Worm (Caenorhabditis elegans) whole organism, midembryonic: ENCODE results near the gene ZK688.11.
A peak's percentile ranks its signal among the peaks of the same experiment; 100 is the strongest.

ENCODE experiments used
- T22C8.4 ChIP-seq: fragments of 200-800 bp; sonication (Bioruptor generic); IDR thresholded peaks from 2 replicates; pipeline ENCODE4 v1.3.6; 2022; ENCODE audit warnings: missing genetic modification characterization, missing compliant biosample characterization
- cog-1 ChIP-seq: sonication (generic microtip); optimal IDR thresholded peaks from 2 replicates; lab custom pipeline; 2016; ENCODE audit warnings: missing genetic modification characterization, missing compliant biosample characterization
- flt-1 ChIP-seq: fragments of 200-800 bp; sonication (Bioruptor generic); IDR thresholded peaks from 2 replicates; pipeline ENCODE4 v1.3.6; 2022; ENCODE audit warnings: missing genetic modification characterization, missing compliant biosample characterization
- klf-2 ChIP-seq: fragments of 200-800 bp; sonication (Bioruptor generic); conservative IDR thresholded peaks from 2 replicates; pipeline ENCODE4 v1.3.6; 2022; ENCODE audit warnings: missing genetic modification reagents, missing genetic modification characterization, missing compliant biosample characterization
- med-1 ChIP-seq: sonication (generic microtip); optimal IDR thresholded peaks from 2 replicates; lab custom pipeline; 2017; ENCODE audit warnings: missing genetic modification characterization, mild to moderate bottlenecking, missing compliant biosample characterization, antibody characterized with exemption, missing genetic modification reagents; ENCODE audit not compliant: insufficient read depth
- ref-1 ChIP-seq: fragments of 200-800 bp; sonication (Bioruptor generic); conservative IDR thresholded peaks from 2 replicates; pipeline ENCODE4 v1.3.6; 2022; ENCODE audit warnings: missing genetic modification reagents, missing genetic modification characterization, missing compliant biosample characterization
- tab-1 ChIP-seq: fragments of 200-800 bp; sonication (Bioruptor generic); IDR thresholded peaks from 2 replicates; pipeline ENCODE4 v1.3.6; 2022; ENCODE audit warnings: missing genetic modification characterization, missing compliant biosample characterization
- ztf-23 ChIP-seq: fragments of 200-800 bp; sonication (Bioruptor generic); IDR thresholded peaks from 2 replicates; pipeline ENCODE4 v1.3.6; 2022; ENCODE audit warnings: missing genetic modification reagents, missing genetic modification characterization, missing compliant biosample characterization
- ztf-29 ChIP-seq: fragments of 200-800 bp; sonication (Bioruptor generic); IDR thresholded peaks from 2 replicates; pipeline ENCODE4 v1.3.6; 2022; ENCODE audit warnings: missing genetic modification reagents, missing genetic modification characterization, missing compliant biosample characterization

The ZK688.11 gene

DNA sequence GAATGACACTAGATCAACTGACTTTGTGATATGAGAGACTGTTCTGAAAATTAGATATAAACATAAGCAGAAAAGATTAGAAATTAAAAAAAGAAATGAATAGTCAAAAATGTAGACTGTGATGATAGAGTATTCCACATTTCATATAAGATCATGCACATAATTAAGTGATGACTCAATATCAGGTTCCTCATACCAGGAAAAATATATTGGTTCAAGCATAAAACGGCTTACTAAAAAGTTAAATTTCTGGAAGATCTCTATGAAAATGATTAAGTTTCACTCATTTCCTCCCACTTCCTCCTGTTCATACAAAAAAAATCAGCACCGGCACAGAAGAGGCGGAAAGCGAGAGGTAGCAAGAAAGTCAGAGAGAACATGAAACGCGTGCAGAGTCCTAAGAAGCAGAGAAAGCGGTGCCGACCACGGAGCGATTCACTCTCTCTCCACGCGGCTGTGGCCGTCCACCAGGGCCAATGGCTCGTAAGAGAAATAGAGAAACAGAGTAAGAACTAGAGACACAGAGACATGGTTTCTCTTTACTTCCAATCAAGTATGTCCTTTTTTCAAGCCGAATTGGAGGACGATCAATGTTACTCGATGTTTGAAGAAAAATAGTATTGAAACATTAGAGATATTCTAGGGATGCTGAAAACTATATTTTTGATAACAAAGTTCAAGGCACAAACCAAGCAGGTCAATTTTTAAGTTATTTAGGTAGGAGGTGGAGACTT lies 7.0 kb upstream of the ZK688.11 start, which contains the start of the genes ZK688.5 and fahd-1:
ZK688.5 (minus strand) TSS at position 51 of the 734 bp plus-strand sequence.
fahd-1 (plus strand) TSS at position 684 of the 734 bp plus-strand sequence.
- TF ChIP-seq cog-1 (tag; lab: Kevin White, UChicago) (peak; percentile 10), klf-2 (no peak), ztf-23 (GFP tag; lab: Robert Waterston, UW) (0 out of 2 replicates have a peak, but pooled peaks have one; percentile 51)

- no peak for TF ChIP-seq ztf-23 (GFP tag; lab: Robert Waterston, UW)
- no peak for TF ChIP-seq ref-1 (GFP tag; lab: Robert Waterston, UW)
- no peak for TF ChIP-seq flt-1
- no peak for TF ChIP-seq cog-1 (tag; lab: Kevin White, UChicago)
- no peak for TF ChIP-seq T22C8.4 (GFP tag; lab: Robert Waterston, UW)
- TF ChIP-seq ztf-29 (GFP tag; lab: Robert Waterston, UW) = no peak
- no peak for TF ChIP-seq med-1 (GFP tag; lab: Kevin White, UChicago)
- no peak for TF ChIP-seq tab-1 (GFP tag; lab: Robert Waterston, UW)
- no peak for TF ChIP-seq klf-2
These were observed 4.3 kb upstream of the ZK688.11 start for ce11 chrIII:7889036-7889435.

DNA sequence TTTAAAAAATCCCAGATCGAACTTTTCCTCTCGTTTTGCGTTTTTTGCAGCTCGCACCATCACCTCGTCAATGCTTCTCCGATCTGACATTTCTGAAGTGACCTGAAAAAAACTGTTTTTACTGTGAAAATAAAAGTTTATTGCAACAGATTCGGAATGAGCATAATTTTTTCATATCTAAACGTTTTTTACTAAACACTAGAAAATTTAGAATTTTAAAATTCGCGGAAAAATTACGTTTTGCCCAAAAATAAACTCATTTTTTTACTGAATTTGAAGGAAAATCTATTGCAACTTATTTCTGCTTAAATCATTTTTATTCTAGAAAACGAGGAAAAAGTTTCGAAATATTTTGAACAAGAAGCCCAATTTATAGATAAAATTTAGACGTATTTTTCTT lies 1.9 kb downstream of the ZK688.11 start, which contains the start of gene ZK688.9:
ZK688.9 (minus strand) TSS at position 101 of the 400 bp plus-strand sequence.
- TF ChIP-seq ztf-29 (GFP tag; lab: Robert Waterston, UW) (no peak), T22C8.4 (GFP tag; lab: Robert Waterston, UW) (no peak), flt-1 (no peak), ref-1 (GFP tag; lab: Robert Waterston, UW) (no peak), ztf-23 (GFP tag; lab: Robert Waterston, UW) (no peak), tab-1 (GFP tag; lab: Robert Waterston, UW) (no peak), med-1 (GFP tag; lab: Kevin White, UChicago) (no peak), cog-1 (tag; lab: Kevin White, UChicago) (no peak), klf-2 (no peak)

ce11 chrIII:7880132-7880715 lies 4.5 kb downstream of the ZK688.11 start:
- TF ChIP-seq ztf-23 (GFP tag; lab: Robert Waterston, UW) = no peak
- no peak for TF ChIP-seq cog-1 (tag; lab: Kevin White, UChicago)
- no peak for TF ChIP-seq med-1 (GFP tag; lab: Kevin White, UChicago)
- no peak for TF ChIP-seq klf-2
- TF ChIP-seq T22C8.4 (GFP tag; lab: Robert Waterston, UW) = no peak
- no peak for TF ChIP-seq tab-1 (GFP tag; lab: Robert Waterston, UW)

DNA sequence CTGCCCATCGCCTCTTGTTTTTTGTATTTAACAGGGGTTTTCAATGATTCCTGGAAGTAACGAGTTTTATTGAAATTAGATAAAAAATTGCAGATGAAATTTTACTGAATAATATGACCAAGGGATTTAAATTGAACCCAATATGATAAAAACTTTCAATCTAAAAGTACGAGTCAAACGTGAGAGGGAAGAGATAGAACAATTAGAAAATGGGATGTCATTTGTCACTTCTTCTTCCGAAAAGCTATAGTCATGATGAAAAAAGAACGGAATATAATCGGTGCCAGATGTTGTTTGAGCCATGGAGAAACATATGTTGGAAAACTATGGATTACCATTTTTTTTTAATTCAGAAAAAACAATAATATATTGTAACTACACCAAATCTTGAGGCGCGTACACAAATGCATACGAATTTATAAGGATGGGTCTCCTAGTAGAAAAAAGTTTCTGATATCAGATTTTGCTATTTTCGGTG lies 5.9 kb downstream of the ZK688.11 start, which contains the start of gene sup-18:
sup-18 (minus strand) TSS at position 51 of the 478 bp plus-strand sequence.
- TF ChIP-seq flt-1 = no peak
- TF ChIP-seq T22C8.4 (GFP tag; lab: Robert Waterston, UW) = no peak
- no peak for TF ChIP-seq ztf-23 (GFP tag; lab: Robert Waterston, UW)
- TF ChIP-seq med-1 (GFP tag; lab: Kevin White, UChicago) = no peak
- no peak for TF ChIP-seq tab-1 (GFP tag; lab: Robert Waterston, UW)
- no peak for TF ChIP-seq ztf-29 (GFP tag; lab: Robert Waterston, UW)

DNA sequence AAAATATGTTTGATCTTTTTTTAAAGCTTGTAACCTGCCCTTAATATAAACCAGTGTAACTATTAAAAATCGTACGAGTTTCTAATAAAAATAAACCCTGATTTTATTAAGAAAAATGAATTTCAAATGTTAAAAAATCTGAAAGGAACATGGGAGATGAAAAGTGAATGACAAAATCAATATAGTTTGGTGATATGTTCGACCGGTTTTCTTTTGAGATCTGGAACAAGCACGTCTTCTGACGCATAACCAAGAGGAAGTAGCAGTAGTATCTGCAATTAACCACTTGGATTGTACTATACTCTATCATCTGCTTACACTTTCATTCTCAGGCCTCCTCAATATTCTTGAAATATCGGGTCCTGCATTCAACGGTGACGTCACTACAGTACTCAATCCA lies 7.7 kb downstream of the ZK688.11 start:
- no peak for TF ChIP-seq klf-2

- TF ChIP-seq ztf-23 (GFP tag; lab: Robert Waterston, UW) (no peak), klf-2 (no peak), T22C8.4 (GFP tag; lab: Robert Waterston, UW) (no peak), med-1 (GFP tag; lab: Kevin White, UChicago) (no peak), ref-1 (GFP tag; lab: Robert Waterston, UW) (no peak), tab-1 (GFP tag; lab: Robert Waterston, UW) (no peak), cog-1 (tag; lab: Kevin White, UChicago) (no peak), ztf-29 (GFP tag; lab: Robert Waterston, UW) (no peak), flt-1 (no peak)
These were observed 11.3 kb downstream of the ZK688.11 start, which contains the start of gene tyr-1 for ce11 chrIII:7873481-7873880. Gene tyr-1 (plus strand): TSS chrIII:7873781.

ce11 chrIII:7872776-7873175 lies 12.0 kb downstream of the ZK688.11 start:
- TF ChIP-seq klf-2 (no peak), ztf-23 (GFP tag; lab: Robert Waterston, UW) (no peak), med-1 (GFP tag; lab: Kevin White, UChicago) (no peak), ztf-29 (GFP tag; lab: Robert Waterston, UW) (no peak), ref-1 (GFP tag; lab: Robert Waterston, UW) (no peak), cog-1 (tag; lab: Kevin White, UChicago) (no peak), tab-1 (GFP tag; lab: Robert Waterston, UW) (no peak), T22C8.4 (GFP tag; lab: Robert Waterston, UW) (no peak), flt-1 (no peak)

DNA sequence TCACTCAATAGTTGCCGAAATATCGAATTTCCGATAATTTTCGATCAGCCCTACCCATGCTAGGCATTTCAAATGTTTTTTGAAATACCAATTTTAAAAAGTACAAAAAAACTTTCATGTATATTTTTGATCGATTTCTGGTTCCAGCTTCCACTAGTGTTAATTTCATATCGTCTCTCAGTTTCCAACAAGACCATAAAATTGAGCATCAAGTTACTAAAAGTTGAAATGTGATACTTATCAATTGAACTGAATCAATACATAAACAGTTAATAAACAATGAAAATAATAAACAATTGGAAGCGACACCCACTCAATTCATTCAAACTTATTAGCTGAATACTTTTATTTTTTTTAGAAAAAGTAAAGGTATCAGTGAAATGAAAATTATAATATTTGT lies 18.6 kb downstream of the ZK688.11 start, which contains the start of gene cup-4:
cup-4 (plus strand) TSS at position 301 of the 400 bp plus-strand sequence.
- TF ChIP-seq ztf-23 (GFP tag; lab: Robert Waterston, UW) = no peak
- TF ChIP-seq klf-2 = no peak
- TF ChIP-seq med-1 (GFP tag; lab: Kevin White, UChicago) = no peak
- no peak for TF ChIP-seq T22C8.4 (GFP tag; lab: Robert Waterston, UW)
- no peak for TF ChIP-seq tab-1 (GFP tag; lab: Robert Waterston, UW)
- no peak for TF ChIP-seq flt-1
- TF ChIP-seq ref-1 (GFP tag; lab: Robert Waterston, UW) = no peak
- TF ChIP-seq ztf-29 (GFP tag; lab: Robert Waterston, UW) = no peak
- TF ChIP-seq cog-1 (tag; lab: Kevin White, UChicago) = no peak
